Fruit fly (Drosophila melanogaster): Measurements from ENCODE around the gene CG17026.

Gene CG17026

dm6 chr3L:16012315-16012950, 37.3 kb downstream of the CG17026 start:
- TF ChIP-seq CG10959 (GFP tag; IDR thresholded peaks at IDR 0.05) = no peak
- peak; percentile 12 for TF ChIP-seq pros (GFP tag; optimal IDR thresholded peaks at IDR 0.05)
- no peak for TF ChIP-seq CG4617 (GFP tag; optimal IDR thresholded peaks at IDR 0.05; ENCODE audit: borderline replicate concordance)
- TF ChIP-seq CG32532 (GFP tag; IDR thresholded peaks at IDR 0.05) = no peak
- TF ChIP-seq Hmx (GFP tag; optimal IDR thresholded peaks at IDR 0.05) = no peak
- no peak for TF ChIP-seq Mad (GFP tag; optimal IDR thresholded peaks at IDR 0.05)
- TF ChIP-seq CG10543 (GFP tag; optimal IDR thresholded peaks at IDR 0.05) = no peak
- no peak for TF ChIP-seq prd (optimal IDR thresholded peaks at IDR 0.05)
- TF ChIP-seq prd (GFP tag; IDR thresholded peaks at IDR 0.05) = peak; percentile 63; the same call in 2 of the 3 replicates
- TF ChIP-seq CG7839 (tag; optimal IDR thresholded peaks at IDR 0.05) = no peak
- no peak for TF ChIP-seq Gsc (GFP tag; IDR thresholded peaks at IDR 0.05)
- no peak for TF ChIP-seq CG9817 (tag; optimal IDR thresholded peaks at IDR 0.05)
- TF ChIP-seq pan (optimal IDR thresholded peaks at IDR 0.05) = peak in 1 of 2 experiments; percentile 67
- TF ChIP-seq pan (GFP tag; optimal IDR thresholded peaks at IDR 0.05 in 1 of 2, IDR thresholded peaks at IDR 0.05 in 1 of 2) = peak in 1 of 2 experiments; percentile 35
- no peak for TF ChIP-seq Sry-β (GFP tag; optimal IDR thresholded peaks at IDR 0.05)
- TF ChIP-seq CG8290 (GFP tag; optimal IDR thresholded peaks at IDR 0.05) = peak; percentile 4
- TF ChIP-seq CG8290 (tag; optimal IDR thresholded peaks at IDR 0.05) = no peak
- peak; percentile 42 for TF ChIP-seq gsb-n (tag; optimal IDR thresholded peaks at IDR 0.05)
- no peak for TF ChIP-seq Xrp1 (GFP tag; IDR thresholded peaks at IDR 0.05)
- no peak for TF ChIP-seq MBD-R2 (GFP tag; IDR thresholded peaks at IDR 0.05)
- no peak for TF ChIP-seq insv (GFP tag; optimal IDR thresholded peaks at IDR 0.05)
- TF ChIP-seq CG13775 (GFP tag; optimal IDR thresholded peaks at IDR 0.05) = no peak
- peak; percentile 75 for TF ChIP-seq D (optimal IDR thresholded peaks at IDR 0.05)
- TF ChIP-seq D (GFP tag; optimal IDR thresholded peaks at IDR 0.05) = no peak
- no peak for TF ChIP-seq Ravus (GFP tag; IDR thresholded peaks at IDR 0.05)
- TF ChIP-seq CG7556 (GFP tag; optimal IDR thresholded peaks at IDR 0.05) = no peak
- TF ChIP-seq exex (tag; optimal IDR thresholded peaks at IDR 0.05) = no peak
- TF ChIP-seq CG2199 (GFP tag; IDR thresholded peaks at IDR 0.05) = peak; percentile 69; the same call in 1 of the 3 replicates
- no peak for TF ChIP-seq ewg (GFP tag; optimal IDR thresholded peaks at IDR 0.05)
- TF ChIP-seq cas (GFP tag; IDR thresholded peaks at IDR 0.05) = no peak
- no peak for TF ChIP-seq CG6272 (GFP tag; IDR thresholded peaks at IDR 0.05)
- no peak for TF ChIP-seq hb (GFP tag; IDR thresholded peaks at IDR 0.05; ENCODE audit: partially characterized antibody)
- TF ChIP-seq CG6813 (GFP tag; optimal IDR thresholded peaks at IDR 0.05) = no peak
- no peak for TF ChIP-seq CG11093 (GFP tag; IDR thresholded peaks at IDR 0.05)
- no peak for TF ChIP-seq mirr (GFP tag; optimal IDR thresholded peaks at IDR 0.05)
- no peak for TF ChIP-seq Rfx (GFP tag; IDR thresholded peaks at IDR 0.05)
- TF ChIP-seq Lim3 (GFP tag; IDR thresholded peaks at IDR 0.05) = no peak
- no peak for TF ChIP-seq CG4854 (GFP tag; optimal IDR thresholded peaks at IDR 0.05)
- TF ChIP-seq CoRest (tag; optimal IDR thresholded peaks at IDR 0.05) = no peak
- no peak for TF ChIP-seq cad (GFP tag; optimal IDR thresholded peaks at IDR 0.05)
- peak; percentile 95 for TF ChIP-seq zen (tag; optimal IDR thresholded peaks at IDR 0.05)
- peak; percentile 13 for TF ChIP-seq CG4707 (GFP tag; optimal IDR thresholded peaks at IDR 0.05)
- peak; percentile 61 for TF ChIP-seq kni (GFP tag; optimal IDR thresholded peaks at IDR 0.05)
- no peak for TF ChIP-seq Chrac-16 (GFP tag; optimal IDR thresholded peaks at IDR 0.05)
- TF ChIP-seq Opbp (GFP tag; IDR thresholded peaks at IDR 0.05; ENCODE audit: partially characterized antibody) = 0 out of 3 replicates have a peak, but pooled peaks have one; percentile 30
- TF ChIP-seq fru (optimal IDR thresholded peaks at IDR 0.05) = no peak
- peak; percentile 16 for TF ChIP-seq twi (tag; optimal IDR thresholded peaks at IDR 0.05)
- no peak for TF ChIP-seq Nf-YB (GFP tag; optimal IDR thresholded peaks at IDR 0.05)
- TF ChIP-seq pb (GFP tag; optimal IDR thresholded peaks at IDR 0.05) = no peak
- TF ChIP-seq Usf (GFP tag; optimal IDR thresholded peaks at IDR 0.05) = no peak
- TF ChIP-seq slp2 (GFP tag; optimal IDR thresholded peaks at IDR 0.05) = no peak
- no peak for TF ChIP-seq oc (tag; optimal IDR thresholded peaks at IDR 0.05)

Data from whole organism, embryonic.